Fruit fly (Drosophila melanogaster) whole organism: Measurements from ENCODE around the gene Dph1.

Experiments
- CG8478 ChIP-seq: fragments of >200 bp; optimal IDR thresholded peaks from 2 replicates; lab custom pipeline; 2018; ENCODE audit warnings: inconsistent platforms
- Dll ChIP-seq: fragments of >200 bp; optimal IDR thresholded peaks from 2 replicates; lab custom pipeline; 2017
- EcR ChIP-seq, 2 experiments: fragments of >200 bp; optimal IDR thresholded peaks; 2 replicates each; lab custom pipeline; 2017; ENCODE audit warnings: missing biosample characterization in 2 of 2, missing genetic modification characterization in 2 of 2, missing genetic modification reagents in 2 of 2
- pan ChIP-seq: fragments of >200 bp; optimal IDR thresholded peaks from 2 replicates; lab custom pipeline; 2017
- psq ChIP-seq: fragments of >200 bp; optimal IDR thresholded peaks from 2 replicates; lab custom pipeline; 2017
- usp ChIP-seq: fragments of >200 bp; optimal IDR thresholded peaks from 2 replicates; lab custom pipeline; 2017; ENCODE audit warnings: missing biosample characterization, missing genetic modification characterization, mixed read lengths

Dph1 gene

dm6 chr3L:11689832-11690602 is 6.7 kb downstream of the Dph1 start:
- no peak for TF ChIP-seq CG8478
- no peak for TF ChIP-seq usp (GFP tag; lab: Kevin White, UChicago)
- TF ChIP-seq psq (lab: Kevin White, UChicago): no peak
- TF ChIP-seq Dll (lab: Kevin White, UChicago): no peak
- no peak for TF ChIP-seq EcR (GFP tag; optimal IDR thresholded peaks at IDR 0.05; lab: Kevin White, UChicago)
- no peak for TF ChIP-seq pan (lab: Kevin White, UChicago)

- no peak for TF ChIP-seq EcR (GFP tag; optimal IDR thresholded peaks at IDR 0.05; lab: Kevin White, UChicago)
These were observed 10.9 kb downstream of the Dph1 start for dm6 chr3L:11685876-11686275.

dm6 chr3L:11684522-11684851 is 12.3 kb downstream of the Dph1 start:
- TF ChIP-seq psq (lab: Kevin White, UChicago) (no peak), Dll (lab: Kevin White, UChicago) (no peak), CG8478 (no peak), usp (GFP tag; lab: Kevin White, UChicago) (no peak), pan (lab: Kevin White, UChicago) (no peak), EcR (GFP tag; optimal IDR thresholded peaks at IDR 0.05; lab: Kevin White, UChicago) (no peak)

dm6 chr3L:11683819-11684521 is 12.8 kb downstream of the Dph1 start, which contains the start of gene Sugb:
TSS of gene Sugb (plus strand) at chr3L:11683980.
- TF ChIP-seq psq (lab: Kevin White, UChicago) (no peak), pan (lab: Kevin White, UChicago) (no peak), CG8478 (no peak), EcR (GFP tag; optimal IDR thresholded peaks at IDR 0.05; lab: Kevin White, UChicago) (no peak), Dll (lab: Kevin White, UChicago) (no peak), usp (GFP tag; lab: Kevin White, UChicago) (no peak)

- TF ChIP-seq pan (lab: Kevin White, UChicago) (no peak), CG8478 (no peak), usp (GFP tag; lab: Kevin White, UChicago) (no peak), Dll (lab: Kevin White, UChicago) (no peak), EcR (GFP tag; optimal IDR thresholded peaks at IDR 0.05; lab: Kevin White, UChicago) (no peak), psq (lab: Kevin White, UChicago) (no peak)
These were observed 15.0 kb downstream of the Dph1 start, which contains the start of gene TfIIEalpha for dm6 chr3L:11681794-11682193. TSS of gene TfIIEalpha (plus strand) at chr3L:11682038.

dm6 chr3L:11680298-11680697 is 16.5 kb downstream of the Dph1 start, which contains the start of gene CG32085:
TSS of gene CG32085 (minus strand) at chr3L:11680344.
- peak; percentile 60 for TF ChIP-seq Dll (lab: Kevin White, UChicago)
- TF ChIP-seq usp (GFP tag; lab: Kevin White, UChicago): no peak

dm6 chr3L:11678313-11678817 is 18.4 kb downstream of the Dph1 start:
- TF ChIP-seq CG8478 (no peak), Dll (lab: Kevin White, UChicago) (no peak), EcR (GFP tag; optimal IDR thresholded peaks at IDR 0.05; lab: Kevin White, UChicago) (no peak), pan (lab: Kevin White, UChicago) (no peak)

- TF ChIP-seq Dll (lab: Kevin White, UChicago): no peak
- no peak for TF ChIP-seq psq (lab: Kevin White, UChicago)
- no peak for TF ChIP-seq pan (lab: Kevin White, UChicago)
- no peak for TF ChIP-seq EcR (GFP tag; optimal IDR thresholded peaks at IDR 0.05; lab: Kevin White, UChicago)
- no peak for TF ChIP-seq CG8478
- no peak for TF ChIP-seq usp (GFP tag; lab: Kevin White, UChicago)
These were observed 40.6 kb downstream of the Dph1 start for dm6 chr3L:11656189-11656588.

dm6 chr3L:11648410-11648809 is 48.4 kb downstream of the Dph1 start, which contains the start of the genes RIOK1 and Polr3H:
TSS of gene RIOK1 (minus strand) at chr3L:11648474.
TSS of gene Polr3H (plus strand) at chr3L:11648756.
- TF ChIP-seq pan (lab: Kevin White, UChicago) (no peak), Dll (lab: Kevin White, UChicago) (no peak), CG8478 (no peak), psq (lab: Kevin White, UChicago) (no peak), usp (GFP tag; lab: Kevin White, UChicago) (no peak), EcR (GFP tag; optimal IDR thresholded peaks at IDR 0.05; lab: Kevin White, UChicago) (no peak)

DNA sequence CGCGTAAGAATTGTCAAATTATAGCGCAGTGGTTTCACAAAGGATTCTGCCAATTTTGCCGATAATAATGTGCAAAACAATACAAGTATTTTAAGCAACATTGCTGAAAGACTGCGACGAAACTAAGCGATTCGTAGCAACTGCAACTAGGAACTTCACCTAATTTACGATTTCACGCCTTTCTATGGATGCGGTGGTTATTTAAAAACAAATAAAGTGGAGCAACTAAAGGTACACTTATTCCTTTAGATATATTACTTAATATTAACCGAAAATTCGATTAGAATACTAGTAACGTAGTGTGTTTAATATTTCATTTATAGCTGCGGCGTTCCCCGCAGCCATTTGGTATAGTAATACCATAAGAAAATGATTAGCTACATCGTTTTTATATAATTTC is 50.8 kb downstream of the Dph1 start, which contains the start of gene CG6071:
Gene CG6071 (minus strand): TSS at position 101 of the 400 bp plus-strand sequence.
- TF ChIP-seq CG8478 (no peak), EcR (GFP tag; optimal IDR thresholded peaks at IDR 0.05; lab: Kevin White, UChicago) (no peak), usp (GFP tag; lab: Kevin White, UChicago) (no peak), Dll (lab: Kevin White, UChicago) (no peak), pan (lab: Kevin White, UChicago) (no peak), psq (lab: Kevin White, UChicago) (no peak)
